Fruit fly (Drosophila melanogaster): ENCODE results near the gene Irp-1A.

Gene Irp-1A

dm6 chr3R:22719607-22719949, 4.8 kb downstream of the Irp-1A start (continued):
- TF ChIP-seq CG17829 (tag; optimal IDR thresholded peaks at IDR 0.05) (peak; percentile 47), CG3838 (GFP tag; optimal IDR thresholded peaks at IDR 0.05) (no peak), CG11560 (tag; IDR thresholded peaks at IDR 0.05) (no peak), org-1 (GFP tag; optimal IDR thresholded peaks at IDR 0.05) (peak; percentile 5), Hr3 (GFP tag; optimal IDR thresholded peaks at IDR 0.05) (peak; percentile 6), CG9817 (tag; optimal IDR thresholded peaks at IDR 0.05) (peak; percentile 23), repo (GFP tag; optimal IDR thresholded peaks at IDR 0.05) (no peak), prd (optimal IDR thresholded peaks at IDR 0.05) (no peak), prd (GFP tag; IDR thresholded peaks at IDR 0.05) (0 out of 3 replicates have a peak, but pooled peaks have one; percentile 23), Dbx (GFP tag; IDR thresholded peaks at IDR 0.05) (no peak), emc (GFP tag; optimal IDR thresholded peaks at IDR 0.05) (no peak), CG18262 (tag; optimal IDR thresholded peaks at IDR 0.05) (peak; percentile 59), lab (GFP tag; optimal IDR thresholded peaks at IDR 0.05) (peak; percentile 36), CG8924 (tag; optimal IDR thresholded peaks at IDR 0.05) (peak; percentile 25), sens-2 (GFP tag; IDR thresholded peaks at IDR 0.05) (no peak), CG32532 (GFP tag; IDR thresholded peaks at IDR 0.05) (peak; percentile 10; the same call in 1 of the 2 replicates), CG5180 (GFP tag; optimal IDR thresholded peaks at IDR 0.05) (peak; percentile 14), CG9727 (GFP tag; optimal IDR thresholded peaks at IDR 0.05) (peak; percentile 44), CG12071 (GFP tag; optimal IDR thresholded peaks at IDR 0.05) (peak; percentile 7), CG5245 (GFP tag; optimal IDR thresholded peaks at IDR 0.05) (no peak), CG6175 (GFP tag; IDR thresholded peaks at IDR 0.05) (no peak), hbn (GFP tag; IDR thresholded peaks at IDR 0.05; ENCODE audit: partially characterized antibody) (no peak), Dad (GFP tag; optimal IDR thresholded peaks at IDR 0.05) (no peak), Oli (tag; optimal IDR thresholded peaks at IDR 0.05) (peak; percentile 44), B-H1 (GFP tag; IDR thresholded peaks at IDR 0.05) (0 out of 3 replicates have a peak, but pooled peaks have one; percentile 25), Ssrp (tag; optimal IDR thresholded peaks at IDR 0.05) (peak; percentile 31), HLH3B (GFP tag; IDR thresholded peaks at IDR 0.05) (no peak; the same call in 1 of the 2 replicates), pnt (GFP tag; optimal IDR thresholded peaks at IDR 0.05) (peak; percentile 27), ind (GFP tag; optimal IDR thresholded peaks at IDR 0.05) (peak; percentile 25), CG10543 (GFP tag; optimal IDR thresholded peaks at IDR 0.05) (peak; percentile 35), da (GFP tag; optimal IDR thresholded peaks at IDR 0.05) (no peak), CG1603 (tag; optimal IDR thresholded peaks at IDR 0.05) (peak; percentile 47), Sox102F (GFP tag; optimal IDR thresholded peaks at IDR 0.05) (peak; percentile 33), Side (GFP tag; optimal IDR thresholded peaks at IDR 0.05) (peak; percentile 9), CG31441 (GFP tag; IDR thresholded peaks at IDR 0.05) (peak; percentile 44; the same call in 1 of the 2 replicates), Bdp1 (GFP tag; optimal IDR thresholded peaks at IDR 0.05) (no peak), slp2 (GFP tag; optimal IDR thresholded peaks at IDR 0.05) (no peak), CHES-1-like (GFP tag; optimal IDR thresholded peaks at IDR 0.05) (no peak), Blimp-1 (GFP tag; optimal IDR thresholded peaks at IDR 0.05) (peak; percentile 60), lmd (GFP tag; IDR thresholded peaks at IDR 0.05) (peak; percentile 21; the same call in 1 of the 2 replicates), CG2678 (tag; optimal IDR thresholded peaks at IDR 0.05) (peak; percentile 60), ci (GFP tag; IDR thresholded peaks at IDR 0.05) (peak; percentile 40; the same call in 1 of the 3 replicates), Fer1 (GFP tag; optimal IDR thresholded peaks at IDR 0.05) (peak; percentile 27), CG4424 (GFP tag; optimal IDR thresholded peaks at IDR 0.05) (peak; percentile 19), inv (GFP tag; IDR thresholded peaks at IDR 0.05; ENCODE audit: partially characterized antibody) (no peak), Meics (GFP tag; optimal IDR thresholded peaks at IDR 0.05) (peak; percentile 6), CG12236 (GFP tag; optimal IDR thresholded peaks at IDR 0.05) (no peak), vvl (GFP tag; IDR thresholded peaks at IDR 0.05) (0 out of 2 replicates have a peak, but pooled peaks have one; percentile 23), CrebB (tag; optimal IDR thresholded peaks at IDR 0.05) (no peak), CG17359 (tag; optimal IDR thresholded peaks at IDR 0.05) (peak; percentile 62), tap (tag; optimal IDR thresholded peaks at IDR 0.05) (peak; percentile 8)
